Worm (Caenorhabditis elegans): ENCODE results near the gene igeg-2.

- TF ChIP-seq gmeb-1 (tag; optimal IDR thresholded peaks at IDR 0.05) (no peak), dmd-4 (tag; optimal IDR thresholded peaks at IDR 0.05) (no peak), ama-1 (optimal IDR thresholded peaks at IDR 0.05) (no peak), ztf-11 (tag; optimal IDR thresholded peaks at IDR 0.05) (no peak), aly-2 (tag; optimal IDR thresholded peaks at IDR 0.05) (no peak), egl-27 (tag; optimal IDR thresholded peaks at IDR 0.05) (no peak), unc-55 (GFP tag; optimal IDR thresholded peaks at IDR 0.05) (no peak), nhr-77 (tag; optimal IDR thresholded peaks at IDR 0.05) (no peak), unc-39 (tag; optimal IDR thresholded peaks at IDR 0.05) (no peak), lin-13 (GFP tag; optimal IDR thresholded peaks at IDR 0.05) (no peak), nhr-237 (tag; optimal IDR thresholded peaks at IDR 0.05) (no peak), blmp-1 (tag; optimal IDR thresholded peaks at IDR 0.05; ENCODE audit: insufficient read depth) (no peak)
These were observed 17.1 kb upstream of the igeg-2 start for ce11 chrX:11463568-11463967.

Measured in whole organism, L2 larva.